Worm (Caenorhabditis elegans) whole organism, L2 larva: ENCODE results near the gene bnc-1.

ENCODE experiments used
- C34F6.9 ChIP-seq: fragments of 150-350 bp; optimal IDR thresholded peaks from 2 replicates; lab custom pipeline; 2014; ENCODE audit warnings: missing biosample characterization, missing genetic modification characterization
- F13H6.1 ChIP-seq: sonication (generic microtip); optimal IDR thresholded peaks from 2 replicates; lab custom pipeline; 2016; ENCODE audit warnings: missing genetic modification characterization, missing compliant biosample characterization
- R02D3.7 ChIP-seq: fragments of 150-350 bp; optimal IDR thresholded peaks from 2 replicates; lab custom pipeline; 2014; ENCODE audit warnings: missing biosample characterization, missing genetic modification characterization
- Y55F3AM.14 ChIP-seq: fragments of 200-800 bp; sonication (Bioruptor generic); optimal IDR thresholded peaks from 2 replicates; lab custom pipeline; 2018; ENCODE audit warnings: mild to moderate bottlenecking, missing genetic modification characterization, missing compliant biosample characterization
- ZK546.5 ChIP-seq: sonication (generic microtip); optimal IDR thresholded peaks from 2 replicates; lab custom pipeline; 2017; ENCODE audit warnings: missing biosample characterization, missing genetic modification characterization
- alr-1 ChIP-seq: fragments of 150-350 bp; optimal IDR thresholded peaks from 2 replicates; lab custom pipeline; 2014; ENCODE audit warnings: missing biosample characterization, missing genetic modification characterization
- aly-2 ChIP-seq: fragments of 150-350 bp; optimal IDR thresholded peaks from 2 replicates; lab custom pipeline; 2014; ENCODE audit warnings: missing biosample characterization, missing genetic modification characterization
- ama-1 ChIP-seq: fragments of 150-350 bp; optimal IDR thresholded peaks from 2 replicates; lab custom pipeline; 2018; ENCODE audit warnings: inconsistent platforms
- blmp-1 ChIP-seq: sonication (generic microtip); optimal IDR thresholded peaks from 2 replicates; lab custom pipeline; 2017; ENCODE audit warnings: missing genetic modification characterization, mild to moderate bottlenecking, missing compliant biosample characterization, antibody characterized with exemption, moderate library complexity; ENCODE audit not compliant: insufficient read depth
- ceh-16 ChIP-seq: fragments of 150-350 bp; optimal IDR thresholded peaks from 2 replicates; lab custom pipeline; 2014; ENCODE audit warnings: missing biosample characterization, missing genetic modification characterization
- ceh-82 ChIP-seq: fragments of 150-350 bp; optimal IDR thresholded peaks from 2 replicates; lab custom pipeline; 2014; ENCODE audit warnings: missing biosample characterization, missing genetic modification characterization
- crh-2 ChIP-seq: sonication (generic microtip); optimal IDR thresholded peaks from 2 replicates; lab custom pipeline; 2017; ENCODE audit warnings: missing biosample characterization, missing genetic modification characterization
- dmd-4 ChIP-seq: sonication (generic microtip); optimal IDR thresholded peaks from 2 replicates; lab custom pipeline; 2017; ENCODE audit warnings: missing biosample characterization, missing genetic modification characterization
- egl-27 ChIP-seq: sonication (generic microtip); optimal IDR thresholded peaks from 3 replicates; lab custom pipeline; 2017; ENCODE audit warnings: missing biosample characterization, missing genetic modification reagents, missing genetic modification characterization
- elt-1 ChIP-seq: fragments of 150-350 bp; optimal IDR thresholded peaks from 2 replicates; lab custom pipeline; 2014; ENCODE audit warnings: missing biosample characterization, missing genetic modification characterization
- fos-1 ChIP-seq: fragments of 150-350 bp; optimal IDR thresholded peaks from 2 replicates; lab custom pipeline; 2014; ENCODE audit warnings: missing biosample characterization, missing genetic modification characterization
- gmeb-1 ChIP-seq: fragments of 150-350 bp; optimal IDR thresholded peaks from 2 replicates; lab custom pipeline; 2014; ENCODE audit warnings: missing biosample characterization, missing genetic modification characterization
- lin-11 ChIP-seq: fragments of 150-350 bp; sonication (generic microtip); optimal IDR thresholded peaks from 2 replicates; lab custom pipeline; 2014; ENCODE audit warnings: missing biosample characterization, missing genetic modification characterization, inconsistent platforms, mixed read lengths
- lin-13 ChIP-seq: fragments of 150-350 bp; optimal IDR thresholded peaks from 2 replicates; lab custom pipeline; 2014; ENCODE audit warnings: missing biosample characterization, missing genetic modification reagents, missing genetic modification characterization
- lin-39 ChIP-seq: fragments of 150-350 bp; optimal IDR thresholded peaks from 2 replicates; lab custom pipeline; 2014; ENCODE audit warnings: missing biosample characterization, missing genetic modification reagents, missing genetic modification characterization
- lsy-2 ChIP-seq, 2 experiments: fragments of 150-350 bp in 1 of 2; sonication (generic microtip) in 1 of 2; optimal IDR thresholded peaks; 2 replicates each; lab custom pipeline; 2014 to 2017; ENCODE audit warnings: missing biosample characterization in 2 of 2, missing genetic modification characterization in 2 of 2
- mab-5 ChIP-seq: fragments of 150-350 bp; optimal IDR thresholded peaks from 2 replicates; lab custom pipeline; 2014; ENCODE audit warnings: missing biosample characterization, missing genetic modification characterization
- mbf-1 ChIP-seq: sonication (generic microtip); optimal IDR thresholded peaks from 2 replicates; lab custom pipeline; 2017; ENCODE audit warnings: missing biosample characterization, missing genetic modification characterization
- mdl-1 ChIP-seq, 2 experiments: fragments of 150-350 bp in 1 of 2; sonication (generic microtip) in 1 of 2; optimal IDR thresholded peaks; 2 replicates each; lab custom pipeline; 2017; ENCODE audit warnings: missing biosample characterization in 2 of 2, missing genetic modification characterization in 2 of 2
- nhr-10 ChIP-seq: sonication (generic microtip); optimal IDR thresholded peaks from 2 replicates; lab custom pipeline; 2017; ENCODE audit warnings: missing biosample characterization, missing genetic modification characterization
- nhr-11 ChIP-seq: fragments of 150-350 bp; optimal IDR thresholded peaks from 2 replicates; lab custom pipeline; 2014; ENCODE audit warnings: missing biosample characterization, missing genetic modification characterization
- nhr-12 ChIP-seq: fragments of 150-350 bp; optimal IDR thresholded peaks from 2 replicates; lab custom pipeline; 2014; ENCODE audit warnings: missing biosample characterization, missing genetic modification characterization
- nhr-129 ChIP-seq: fragments of 150-350 bp; optimal IDR thresholded peaks from 2 replicates; lab custom pipeline; 2014; ENCODE audit warnings: missing biosample characterization, missing genetic modification characterization
- nhr-21 ChIP-seq: fragments of 150-350 bp; optimal IDR thresholded peaks from 2 replicates; lab custom pipeline; 2014; ENCODE audit warnings: missing biosample characterization, missing genetic modification characterization
- nhr-23 ChIP-seq: fragments of 150-350 bp; optimal IDR thresholded peaks from 2 replicates; lab custom pipeline; 2014; ENCODE audit warnings: missing biosample characterization, missing genetic modification reagents, missing genetic modification characterization
- nhr-237 ChIP-seq: fragments of 150-350 bp; optimal IDR thresholded peaks from 2 replicates; lab custom pipeline; 2014; ENCODE audit warnings: missing biosample characterization, missing genetic modification characterization
- nhr-25 ChIP-seq: fragments of 150-350 bp; sonication (generic microtip); optimal IDR thresholded peaks from 3 replicates; lab custom pipeline; 2014; ENCODE audit warnings: missing biosample characterization, missing genetic modification characterization
- nhr-6 ChIP-seq: fragments of 150-350 bp; optimal IDR thresholded peaks from 2 replicates; lab custom pipeline; 2014; ENCODE audit warnings: missing biosample characterization, missing genetic modification characterization
- sem-4 ChIP-seq: fragments of 150-350 bp; optimal IDR thresholded peaks from 2 replicates; lab custom pipeline; 2014; ENCODE audit warnings: missing biosample characterization, missing genetic modification reagents, missing genetic modification characterization
- skn-1 ChIP-seq: sonication (generic microtip); optimal IDR thresholded peaks from 2 replicates; lab custom pipeline; 2017; ENCODE audit warnings: missing biosample characterization, missing genetic modification characterization
- sma-3 ChIP-seq: sonication (generic microtip); optimal IDR thresholded peaks from 2 replicates; lab custom pipeline; 2016; ENCODE audit warnings: missing genetic modification reagents, missing genetic modification characterization, missing compliant biosample characterization
- sma-9 ChIP-seq, 2 experiments: fragments of 150-350 bp in 1 of 2; sonication (generic microtip) in 1 of 2; optimal IDR thresholded peaks; 2 replicates each; lab custom pipeline; 2014 to 2016; ENCODE audit warnings: missing genetic modification characterization in 2 of 2, mild to moderate bottlenecking in 1 of 2, missing biosample characterization in 1 of 2, missing compliant biosample characterization in 1 of 2, missing genetic modification reagents in 1 of 2, moderate library complexity in 1 of 2
- snpc-4 ChIP-seq: fragments of 150-350 bp; optimal IDR thresholded peaks from 2 replicates; lab custom pipeline; 2014; ENCODE audit warnings: missing biosample characterization, missing genetic modification characterization
- unc-39 ChIP-seq: fragments of 150-350 bp; optimal IDR thresholded peaks from 2 replicates; lab custom pipeline; 2014; ENCODE audit warnings: missing biosample characterization, missing genetic modification characterization
- unc-55 ChIP-seq: fragments of 150-350 bp; sonication (generic microtip); optimal IDR thresholded peaks from 3 replicates; lab custom pipeline; 2014; ENCODE audit warnings: missing biosample characterization, missing genetic modification reagents, missing genetic modification characterization
- unc-62 ChIP-seq: fragments of 150-350 bp; optimal IDR thresholded peaks from 2 replicates; lab custom pipeline; 2014; ENCODE audit warnings: missing biosample characterization, missing genetic modification reagents, missing genetic modification characterization
- zag-1 ChIP-seq: fragments of 150-350 bp; optimal IDR thresholded peaks from 2 replicates; lab custom pipeline; 2014; ENCODE audit warnings: missing biosample characterization, missing genetic modification characterization
- ztf-1 ChIP-seq: fragments of 200-800 bp; sonication (Bioruptor generic); conservative IDR thresholded peaks from 2 replicates; pipeline ENCODE4 v1.3.6; 2022; ENCODE audit warnings: missing genetic modification characterization, missing compliant biosample characterization
- ztf-11 ChIP-seq: sonication (generic microtip); optimal IDR thresholded peaks from 2 replicates; lab custom pipeline; 2017; ENCODE audit warnings: missing biosample characterization, missing genetic modification characterization
- ztf-4 ChIP-seq: fragments of 150-350 bp; optimal IDR thresholded peaks from 2 replicates; lab custom pipeline; 2014; ENCODE audit warnings: missing biosample characterization, missing genetic modification characterization

Gene bnc-1

DNA sequence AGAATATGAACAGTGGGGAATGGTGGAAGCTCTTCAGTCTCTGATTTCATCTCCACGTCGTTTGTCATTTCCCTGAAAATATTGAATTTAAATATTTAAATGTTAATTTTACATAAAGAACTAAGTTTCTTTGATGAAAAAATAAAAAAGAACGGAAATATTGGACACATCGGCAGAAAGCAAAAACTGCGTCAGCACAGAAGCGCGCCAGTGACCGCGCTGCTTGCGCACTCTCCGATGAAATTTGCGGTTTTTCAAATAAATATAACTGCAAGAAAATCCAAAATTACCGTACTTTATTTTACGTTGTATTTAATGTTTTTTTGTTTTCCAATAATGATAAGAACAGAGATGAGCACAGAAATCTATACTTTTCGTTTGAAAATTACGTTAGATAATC lies 14.7 kb upstream of the bnc-1 start, which contains the start of the genes srpa-68 and srh-16:
Gene srpa-68 (minus strand): TSS at position 72 of the 400 bp plus-strand sequence.
Gene srh-16 (plus strand): TSS at position 275 of the 400 bp plus-strand sequence.
- TF ChIP-seq unc-55 (GFP tag; lab: Kevin White, UChicago), result peak; percentile 95
- TF ChIP-seq ztf-4, result peak; percentile 61
- TF ChIP-seq ztf-11, result no peak
- peak; percentile 56 for TF ChIP-seq nhr-237 (tag; lab: Kevin White, UChicago)
- peak; percentile 45 for TF ChIP-seq dmd-4 (tag; lab: Kevin White, UChicago)
- TF ChIP-seq ceh-82, result peak; percentile 53
- TF ChIP-seq zag-1 (tag; lab: Kevin White, UChicago), result peak; percentile 37
- TF ChIP-seq unc-62 (GFP tag; lab: Kevin White, UChicago), result peak; percentile 43
- no peak for TF ChIP-seq aly-2
- TF ChIP-seq ama-1 (lab: Kevin White, UChicago), result peak; percentile 41
- TF ChIP-seq lin-13 (GFP tag; lab: Kevin White, UChicago), result peak; percentile 81
- TF ChIP-seq nhr-21 (tag; lab: Kevin White, UChicago), result peak; percentile 79
- peak; percentile 83 for TF ChIP-seq sem-4 (tag; lab: Kevin White, UChicago)
- TF ChIP-seq ztf-1, result no peak
- TF ChIP-seq sma-9 (GFP tag; optimal IDR thresholded peaks at IDR 0.05; lab: Kevin White, UChicago), result peak; percentile 95
- no peak for TF ChIP-seq sma-9 (tag; optimal IDR thresholded peaks at IDR 0.05; lab: Kevin White, UChicago)
- peak; percentile 74 for TF ChIP-seq snpc-4
- TF ChIP-seq nhr-12 (tag; lab: Kevin White, UChicago), result no peak
- TF ChIP-seq nhr-11 (tag; lab: Kevin White, UChicago), result no peak
- TF ChIP-seq ZK546.5, result peak; percentile 26
- peak; percentile 70 for TF ChIP-seq nhr-10 (tag; lab: Kevin White, UChicago)
- no peak for TF ChIP-seq nhr-23 (tag; lab: Kevin White, UChicago)
- no peak for TF ChIP-seq unc-39 (tag; lab: Kevin White, UChicago)
- peak; percentile 99 for TF ChIP-seq gmeb-1 (tag; lab: Kevin White, UChicago)
- TF ChIP-seq lsy-2 (tag; optimal IDR thresholded peaks at IDR 0.05; lab: Kevin White, UChicago), result peak; percentile 90 to 95
- TF ChIP-seq blmp-1 (tag; lab: Kevin White, UChicago), result peak; percentile 47
- no peak for TF ChIP-seq mdl-1 (tag; optimal IDR thresholded peaks at IDR 0.05; lab: Kevin White, UChicago)
- TF ChIP-seq egl-27 (tag; lab: Kevin White, UChicago), result peak; percentile 65
- peak; percentile 75 for TF ChIP-seq ceh-16 (tag; lab: Kevin White, UChicago)
- no peak for TF ChIP-seq nhr-6 (tag; lab: Kevin White, UChicago)
- peak; percentile 22 for TF ChIP-seq Y55F3AM.14 (GFP tag; lab: Kevin White, UChicago)
- TF ChIP-seq sma-3 (GFP tag; lab: Kevin White, UChicago), result peak; percentile 90
- TF ChIP-seq crh-2 (tag; lab: Kevin White, UChicago), result peak; percentile 91
- TF ChIP-seq R02D3.7 (tag; lab: Kevin White, UChicago), result peak; percentile 77
- TF ChIP-seq C34F6.9 (tag; lab: Kevin White, UChicago), result peak; percentile 91
- TF ChIP-seq nhr-25, result peak; percentile 88
- peak; percentile 88 for TF ChIP-seq F13H6.1
- peak; percentile 93 for TF ChIP-seq mab-5 (tag; lab: Kevin White, UChicago)
- no peak for TF ChIP-seq lin-39 (tag; lab: Kevin White, UChicago)
- peak; percentile 69 for TF ChIP-seq fos-1
- TF ChIP-seq lin-11 (tag; lab: Kevin White, UChicago), result peak; percentile 81
- peak; percentile 56 for TF ChIP-seq nhr-129 (tag; lab: Kevin White, UChicago)
- TF ChIP-seq elt-1 (tag; lab: Kevin White, UChicago), result no peak

DNA sequence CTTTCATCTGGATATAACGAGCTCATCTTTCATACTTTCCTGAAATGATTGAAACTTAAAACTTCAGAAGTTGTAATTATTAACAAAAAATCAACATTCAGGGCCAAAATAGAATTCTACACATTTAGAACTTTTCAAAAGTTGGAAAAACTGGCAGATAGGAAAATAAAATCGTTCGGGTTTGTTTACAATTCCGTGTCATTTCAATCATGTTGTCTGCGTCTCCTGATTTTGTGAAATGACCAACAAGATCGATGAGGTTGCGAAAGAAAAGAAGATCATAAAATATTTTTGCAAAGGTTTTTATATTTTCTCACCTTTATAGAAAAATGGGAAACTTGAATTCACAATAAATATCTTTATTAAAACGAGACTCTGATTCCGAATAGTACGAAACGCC lies 11.7 kb upstream of the bnc-1 start, which contains the start of gene rskd-1:
Gene rskd-1 (minus strand): TSS at position 39 of the 400 bp plus-strand sequence.
- TF ChIP-seq nhr-11 (tag; lab: Kevin White, UChicago) (no peak), unc-39 (tag; lab: Kevin White, UChicago) (no peak), sma-9 (GFP tag; optimal IDR thresholded peaks at IDR 0.05; lab: Kevin White, UChicago) (no peak), sma-9 (tag; optimal IDR thresholded peaks at IDR 0.05; lab: Kevin White, UChicago) (no peak), aly-2 (no peak), lin-13 (GFP tag; lab: Kevin White, UChicago) (peak; percentile 10), nhr-10 (tag; lab: Kevin White, UChicago) (no peak), nhr-25 (peak; percentile 53), ZK546.5 (no peak), F13H6.1 (no peak), lin-39 (tag; lab: Kevin White, UChicago) (no peak), unc-62 (GFP tag; lab: Kevin White, UChicago) (no peak), egl-27 (tag; lab: Kevin White, UChicago) (no peak), lin-11 (tag; lab: Kevin White, UChicago) (no peak), nhr-23 (tag; lab: Kevin White, UChicago) (no peak), crh-2 (tag; lab: Kevin White, UChicago) (peak; percentile 35), zag-1 (tag; lab: Kevin White, UChicago) (no peak), gmeb-1 (tag; lab: Kevin White, UChicago) (no peak), C34F6.9 (tag; lab: Kevin White, UChicago) (peak; percentile 27), ceh-82 (no peak), mdl-1 (tag; optimal IDR thresholded peaks at IDR 0.05; lab: Kevin White, UChicago) (no peak), nhr-21 (tag; lab: Kevin White, UChicago) (no peak), elt-1 (tag; lab: Kevin White, UChicago) (no peak), alr-1 (tag; lab: Kevin White, UChicago) (no peak), skn-1 (tag; lab: Kevin White, UChicago) (no peak), ama-1 (lab: Kevin White, UChicago) (no peak), nhr-12 (tag; lab: Kevin White, UChicago) (no peak), fos-1 (peak; percentile 2), sem-4 (tag; lab: Kevin White, UChicago) (no peak), nhr-6 (tag; lab: Kevin White, UChicago) (no peak), sma-3 (GFP tag; lab: Kevin White, UChicago) (no peak), unc-55 (GFP tag; lab: Kevin White, UChicago) (no peak), nhr-129 (tag; lab: Kevin White, UChicago) (no peak), mab-5 (tag; lab: Kevin White, UChicago) (no peak), blmp-1 (tag; lab: Kevin White, UChicago) (no peak), ztf-11 (no peak), lsy-2 (tag; optimal IDR thresholded peaks at IDR 0.05; lab: Kevin White, UChicago) (peak in 1 of 2 experiments; percentile 35), mbf-1 (tag; lab: Kevin White, UChicago) (no peak)
- TF ChIP-seq, all 48 proteins: peak for 6
